Worm (Caenorhabditis elegans): ENCODE data around the gene K02E2.8.

ce11 chrV:20380320-20380719 lies 13.6 kb upstream of the K02E2.8 start, which contains the start of gene K02E2.6:
- TF ChIP-seq skn-1 (tag; optimal IDR thresholded peaks at IDR 0.05) = no peak
- no peak for TF ChIP-seq nhr-77 (tag; optimal IDR thresholded peaks at IDR 0.05)
- TF ChIP-seq fos-1 (tag; optimal IDR thresholded peaks at IDR 0.05) = no peak
- no peak for TF ChIP-seq elt-3 (tag; optimal IDR thresholded peaks at IDR 0.05)
